Worm (Caenorhabditis elegans) whole organism, young adult: ENCODE measurements around the gene tag-329.
A peak's percentile ranks its signal among the peaks of the same experiment; 100 is the strongest.

ENCODE experiments used
- B0019.2 ChIP-seq: fragments of 200-800 bp; sonication (Bioruptor generic); conservative IDR thresholded peaks from 2 replicates; pipeline ENCODE4 v1.3.6; 2022; ENCODE audit warnings: missing genetic modification reagents, missing genetic modification characterization, missing compliant biosample characterization
- B0336.3 ChIP-seq: fragments of 200-800 bp; sonication (Bioruptor generic); IDR thresholded peaks from 2 replicates; pipeline ENCODE4 v1.3.6; 2022; ENCODE audit warnings: missing genetic modification characterization, missing compliant biosample characterization
- C06A6.2 ChIP-seq: fragments of 200-800 bp; sonication (Bioruptor generic); conservative IDR thresholded peaks from 2 replicates; pipeline ENCODE4 v1.3.6; 2022; ENCODE audit warnings: missing genetic modification characterization, missing compliant biosample characterization
- F33H1.4 ChIP-seq: fragments of 200-800 bp; sonication (Bioruptor generic); IDR thresholded peaks from 2 replicates; pipeline ENCODE4 v1.3.6; 2022; ENCODE audit warnings: missing genetic modification reagents, missing genetic modification characterization, missing compliant biosample characterization
- F49E8.2 ChIP-seq: sonication (generic microtip); optimal IDR thresholded peaks from 3 replicates; lab custom pipeline; 2017; ENCODE audit warnings: missing genetic modification characterization, mild to moderate bottlenecking, missing compliant biosample characterization, antibody characterized with exemption, moderate library complexity; ENCODE audit not compliant: insufficient read depth
- F55B11.4 ChIP-seq: sonication (generic microtip); optimal IDR thresholded peaks from 2 replicates; lab custom pipeline; 2016; ENCODE audit warnings: missing compliant biosample characterization, missing genetic modification characterization, borderline replicate concordance; ENCODE audit not compliant: insufficient read depth
- F57C9.4 ChIP-seq: sonication (generic microtip); optimal IDR thresholded peaks from 2 replicates; lab custom pipeline; 2017; ENCODE audit warnings: mild to moderate bottlenecking, missing genetic modification characterization, missing compliant biosample characterization
- T07F8.4 ChIP-seq: sonication (generic microtip); optimal IDR thresholded peaks from 2 replicates; lab custom pipeline; 2016; ENCODE audit warnings: mild to moderate bottlenecking, missing genetic modification characterization, moderate library complexity, missing compliant biosample characterization
- Y67H2A.10 ChIP-seq: fragments of 200-800 bp; sonication (Bioruptor generic); conservative IDR thresholded peaks from 2 replicates; pipeline ENCODE4 v1.3.6; 2022; ENCODE audit warnings: missing genetic modification reagents, missing genetic modification characterization, missing compliant biosample characterization
- Y95B8A.8 ChIP-seq: fragments of 200-800 bp; sonication (Bioruptor generic); IDR thresholded peaks from 2 replicates; pipeline ENCODE4 v1.3.6; 2022; ENCODE audit warnings: missing genetic modification reagents, missing genetic modification characterization, missing compliant biosample characterization
- attf-3 ChIP-seq: fragments of 200-800 bp; sonication (Bioruptor generic); conservative IDR thresholded peaks from 2 replicates; pipeline ENCODE4 v1.3.6; 2022; ENCODE audit warnings: missing genetic modification reagents, missing genetic modification characterization, missing compliant biosample characterization
- attf-5 ChIP-seq: fragments of 200-800 bp; sonication (Bioruptor generic); optimal IDR thresholded peaks from 2 replicates; lab custom pipeline; 2018; ENCODE audit warnings: mild to moderate bottlenecking, missing genetic modification characterization, missing compliant biosample characterization
- bed-2 ChIP-seq: fragments of 200-800 bp; sonication (Bioruptor generic); IDR thresholded peaks from 2 replicates; pipeline ENCODE4 v1.3.6; 2022; ENCODE audit warnings: missing genetic modification reagents, missing genetic modification characterization, missing compliant biosample characterization
- cebp-1 ChIP-seq, 2 experiments: fragments of 200-800 bp in 1 of 2; sonication (Bioruptor generic) in 1 of 2; sonication (generic microtip) in 1 of 2; IDR thresholded peaks in 1 of 2; optimal IDR thresholded peaks in 1 of 2; 2 replicates each; pipeline versions ENCODE4 v1.3.6 to Lab custom; 2017 to 2022; ENCODE audit warnings: missing compliant biosample characterization in 2 of 2, missing genetic modification characterization in 2 of 2, mild to moderate bottlenecking in 1 of 2, missing genetic modification reagents in 1 of 2, moderate library complexity in 1 of 2
- cebp-2 ChIP-seq: fragments of 200-800 bp; sonication (Bioruptor generic); IDR thresholded peaks from 2 replicates; pipeline ENCODE4 v1.3.6; 2022; ENCODE audit warnings: missing genetic modification characterization, missing compliant biosample characterization
- ceh-27 ChIP-seq: fragments of 200-800 bp; sonication (Bioruptor generic); optimal IDR thresholded peaks from 2 replicates; lab custom pipeline; 2018; ENCODE audit warnings: mild to moderate bottlenecking, missing genetic modification characterization, moderate library complexity, missing compliant biosample characterization
- hlh-26 ChIP-seq: fragments of 200-800 bp; sonication (Bioruptor generic); conservative IDR thresholded peaks from 2 replicates; pipeline ENCODE4 v1.3.6; 2022; ENCODE audit warnings: missing genetic modification reagents, missing genetic modification characterization, missing compliant biosample characterization
- hmg-1.2 ChIP-seq: fragments of 200-800 bp; sonication (Bioruptor generic); IDR thresholded peaks from 2 replicates; pipeline ENCODE4 v1.3.6; 2022; ENCODE audit warnings: missing genetic modification reagents, missing genetic modification characterization, missing compliant biosample characterization
- hrde-1 ChIP-seq: sonication (generic microtip); optimal IDR thresholded peaks from 2 replicates; lab custom pipeline; 2016; ENCODE audit warnings: missing genetic modification characterization, mild to moderate bottlenecking, missing compliant biosample characterization, moderate library complexity, missing genotype, missing genetic modification reagents, borderline replicate concordance
- hsf-1 ChIP-seq: fragments of 200-800 bp; sonication (Bioruptor generic); IDR thresholded peaks from 2 replicates; pipeline ENCODE4 v1.3.6; 2022; ENCODE audit warnings: missing genetic modification reagents, missing genetic modification characterization, missing compliant biosample characterization
- lag-1 ChIP-seq: fragments of 200-800 bp; sonication (Bioruptor generic); IDR thresholded peaks from 2 replicates; pipeline ENCODE4 v1.3.6; 2022; ENCODE audit warnings: missing genetic modification reagents, missing genetic modification characterization, missing compliant biosample characterization
- let-526 ChIP-seq: fragments of 200-800 bp; sonication (Bioruptor generic); IDR thresholded peaks from 2 replicates; pipeline ENCODE4 v1.3.6; 2022; ENCODE audit warnings: missing genetic modification reagents, missing genetic modification characterization, missing compliant biosample characterization
- let-607 ChIP-seq, 2 experiments: fragments of 200-800 bp in 1 of 2; sonication (Bioruptor generic) in 1 of 2; sonication (generic microtip) in 1 of 2; optimal IDR thresholded peaks; 2 replicates each; lab custom pipeline; 2016 to 2018; ENCODE audit warnings: mild to moderate bottlenecking in 2 of 2, missing compliant biosample characterization in 2 of 2, missing genetic modification characterization in 2 of 2, moderate library complexity in 2 of 2, missing genotype in 1 of 2
- lin-35 ChIP-seq, 3 experiments: fragments of 150-350 bp in 2 of 3; sonication (generic microtip) in 1 of 3; optimal IDR thresholded peaks; 2 replicates each; lab custom pipeline; 2014 to 2018; ENCODE audit warnings: missing biosample characterization in 3 of 3, missing genetic modification characterization in 3 of 3, missing genetic modification reagents in 3 of 3
- lir-1 ChIP-seq: fragments of 200-800 bp; sonication (Bioruptor generic); conservative IDR thresholded peaks from 2 replicates; pipeline ENCODE4 v1.3.6; 2022; ENCODE audit warnings: missing genetic modification reagents, missing genetic modification characterization, missing compliant biosample characterization
- madf-8 ChIP-seq: fragments of 200-800 bp; sonication (Bioruptor generic); conservative IDR thresholded peaks from 2 replicates; pipeline ENCODE4 v1.3.6; 2022; ENCODE audit warnings: missing genetic modification reagents, missing genetic modification characterization, missing compliant biosample characterization
- mcd-1 ChIP-seq: fragments of 200-800 bp; sonication (Bioruptor generic); IDR thresholded peaks from 2 replicates; pipeline ENCODE4 v1.3.6; 2022; ENCODE audit warnings: missing genetic modification reagents, missing genetic modification characterization, missing compliant biosample characterization
- nfya-1 ChIP-seq: sonication (generic microtip); optimal IDR thresholded peaks from 2 replicates; lab custom pipeline; 2017; ENCODE audit warnings: antibody characterized with exemption, missing compliant biosample characterization, missing genetic modification characterization, borderline replicate concordance; ENCODE audit not compliant: insufficient read depth
- nfyb-1 ChIP-seq: fragments of 200-800 bp; sonication (Bioruptor generic); IDR thresholded peaks from 2 replicates; pipeline ENCODE4 v1.3.6; 2022; ENCODE audit warnings: missing genetic modification reagents, missing genetic modification characterization, missing compliant biosample characterization
- nhr-27 ChIP-seq: fragments of 200-800 bp; sonication (Bioruptor generic); optimal IDR thresholded peaks from 2 replicates; lab custom pipeline; 2018; ENCODE audit warnings: mild to moderate bottlenecking, missing genetic modification characterization, moderate library complexity, missing compliant biosample characterization
- pha-4 ChIP-seq: fragments of 150-350 bp; sonication (generic microtip); optimal IDR thresholded peaks from 2 replicates; lab custom pipeline; 2014; ENCODE audit warnings: missing biosample characterization, missing genetic modification reagents, missing genetic modification characterization
- rcor-1 ChIP-seq: fragments of 200-800 bp; sonication (Bioruptor generic); IDR thresholded peaks from 2 replicates; pipeline ENCODE4 v1.3.6; 2022; ENCODE audit warnings: missing genetic modification reagents, missing genetic modification characterization, missing compliant biosample characterization
- snpc-1.1 ChIP-seq: sonication (generic microtip); optimal IDR thresholded peaks from 2 replicates; lab custom pipeline; 2017; ENCODE audit warnings: missing genetic modification characterization, mild to moderate bottlenecking, missing compliant biosample characterization, antibody characterized with exemption, moderate library complexity, missing genotype, missing genetic modification reagents; ENCODE audit not compliant: insufficient read depth
- snpc-3.4 ChIP-seq: sonication (generic microtip); optimal IDR thresholded peaks from 2 replicates; lab custom pipeline; 2017; ENCODE audit warnings: missing genetic modification characterization, mild to moderate bottlenecking, missing compliant biosample characterization, antibody characterized with exemption, moderate library complexity, missing genotype, missing genetic modification reagents
- snpc-4 ChIP-seq, 5 experiments: fragments of 150-350 bp in 1 of 5; sonication (generic microtip) in 4 of 5; optimal IDR thresholded peaks; 2 replicates each; lab custom pipeline; 2014 to 2018; ENCODE audit warnings: missing genetic modification characterization in 5 of 5, missing biosample characterization in 3 of 5, antibody characterized with exemption in 2 of 5, mild to moderate bottlenecking in 2 of 5, missing compliant biosample characterization in 2 of 5, missing genotype in 2 of 5, moderate library complexity in 2 of 5, missing genetic modification reagents in 1 of 5
- tlf-1 ChIP-seq: fragments of 200-800 bp; sonication (Bioruptor generic); optimal IDR thresholded peaks from 2 replicates; lab custom pipeline; 2018; ENCODE audit warnings: mild to moderate bottlenecking, missing genetic modification characterization, missing compliant biosample characterization
- unc-130 ChIP-seq: sonication (generic microtip); optimal IDR thresholded peaks from 2 replicates; lab custom pipeline; 2016; ENCODE audit warnings: missing genetic modification reagents, missing genetic modification characterization, missing compliant biosample characterization
- ztf-25 ChIP-seq: fragments of 200-800 bp; sonication (Bioruptor generic); IDR thresholded peaks from 2 replicates; pipeline ENCODE4 v1.3.6; 2022; ENCODE audit warnings: missing genetic modification reagents, missing genetic modification characterization, missing compliant biosample characterization
- ztf-28 ChIP-seq: fragments of 200-800 bp; sonication (Bioruptor generic); IDR thresholded peaks from 2 replicates; pipeline ENCODE4 v1.3.6; 2022; ENCODE audit warnings: missing genetic modification reagents, missing genetic modification characterization, missing compliant biosample characterization

Gene tag-329

DNA sequence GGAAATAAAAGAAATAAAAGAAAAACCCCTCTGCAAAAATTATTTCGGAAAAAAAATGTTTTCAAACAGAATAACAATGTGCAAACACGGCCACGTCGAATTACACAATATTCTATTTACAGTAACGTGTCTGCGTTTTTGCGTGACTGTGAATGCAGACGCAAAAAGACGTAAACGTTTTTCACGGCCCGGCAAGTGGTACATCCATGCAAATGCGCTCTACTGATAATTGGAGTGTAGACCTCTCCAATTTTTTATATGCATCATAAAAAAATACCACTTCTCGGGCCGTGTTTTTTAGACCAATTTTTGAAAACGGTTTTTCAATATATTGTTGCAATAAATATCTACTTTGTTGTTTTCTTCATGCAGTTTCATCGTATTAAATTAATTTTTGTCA lies 14.7 kb downstream of the tag-329 start, which contains the start of gene nstp-10 (continued):
- TF ChIP-seq ztf-25 (GFP tag; lab: Robert Waterston, UW) (0 out of 2 replicates have a peak, but pooled peaks have one; percentile 75), let-526 (GFP tag; lab: Robert Waterston, UW) (no peak), bed-2 (GFP tag; lab: Robert Waterston, UW) (peak; percentile 62; the same call in 1 of the 2 replicates), lir-1 (GFP tag; lab: Robert Waterston, UW) (peak; percentile 71), tlf-1 (peak; percentile 89), snpc-1.1 (tag; lab: Kevin White, UChicago) (peak; percentile 81), T07F8.4 (tag; lab: Kevin White, UChicago) (no peak), Y95B8A.8 (GFP tag; lab: Robert Waterston, UW) (peak; percentile 91), unc-130 (peak; percentile 89), pha-4 (tag; lab: Kevin White, UChicago) (no peak), C06A6.2 (no peak), snpc-3.4 (peak; percentile 88), attf-3 (0 out of 2 replicates have a peak, but pooled peaks have one; percentile 43), lin-35 (GFP tag; optimal IDR thresholded peaks at IDR 0.05; lab: Kevin White, UChicago) (peak in 1 of 3 experiments; percentile 8), hmg-1.2 (GFP tag; lab: Robert Waterston, UW) (peak; percentile 69), cebp-1 (GFP tag; IDR thresholded peaks at IDR 0.05; lab: Robert Waterston, UW) (0 out of 2 replicates have a peak, but pooled peaks have one; percentile 17), cebp-1 (tag; optimal IDR thresholded peaks at IDR 0.05; lab: Kevin White, UChicago) (peak; percentile 48), F49E8.2 (tag; lab: Kevin White, UChicago) (peak; percentile 91), cebp-2 (GFP tag; lab: Robert Waterston, UW) (no peak), B0019.2 (GFP tag; lab: Robert Waterston, UW) (peak; percentile 98), ztf-28 (peak; percentile 77; the same call in 1 of the 2 replicates), attf-5 (GFP tag; lab: Kevin White, UChicago) (peak; percentile 70), madf-8 (GFP tag; lab: Robert Waterston, UW) (peak; percentile 91), nfya-1 (tag; lab: Kevin White, UChicago) (no peak), lag-1 (GFP tag; lab: Robert Waterston, UW) (no peak), F33H1.4 (GFP tag; lab: Robert Waterston, UW) (peak; percentile 74), hlh-26 (GFP tag; lab: Robert Waterston, UW) (no peak), rcor-1 (GFP tag; lab: Robert Waterston, UW) (peak; percentile 89), nfyb-1 (GFP tag; lab: Robert Waterston, UW) (peak; percentile 77), B0336.3 (GFP tag; lab: Robert Waterston, UW) (peak; percentile 82), nhr-27 (tag; lab: Kevin White, UChicago) (no peak), F55B11.4 (tag; lab: Kevin White, UChicago) (no peak), ceh-27 (GFP tag; lab: Kevin White, UChicago) (peak; percentile 85), let-607 (tag; optimal IDR thresholded peaks at IDR 0.05; lab: Kevin White, UChicago) (no peak), F57C9.4 (tag; lab: Kevin White, UChicago) (no peak), hsf-1 (peak; percentile 75; the same call in 1 of the 2 replicates), snpc-4 (GFP tag; optimal IDR thresholded peaks at IDR 0.05; lab: Kevin White, UChicago) (peak; percentile 59), snpc-4 (tag; optimal IDR thresholded peaks at IDR 0.05; lab: Kevin White, UChicago) (peak; percentile 60 to 78 (median 74)), Y67H2A.10 (peak; percentile 54; the same call in 1 of the 2 replicates), hrde-1 (tag; lab: Kevin White, UChicago) (peak; percentile 26), mcd-1 (GFP tag; lab: Robert Waterston, UW) (peak; percentile 95)
